Worm (Caenorhabditis elegans): Measurements from ENCODE around the gene F32D8.4.

F32D8.4 gene

ce11 chrV:10929511-10929910, 36.2 kb upstream of the F32D8.4 start, which contains the start of gene F58B4.3:
F58B4.3 (plus strand) TSS chrV:10929811.
- no peak for TF ChIP-seq pha-4 (tag; optimal IDR thresholded peaks at IDR 0.05)
- no peak for TF ChIP-seq pha-2 (tag; optimal IDR thresholded peaks at IDR 0.05)
- TF ChIP-seq nfya-1 (tag; optimal IDR thresholded peaks at IDR 0.05) = no peak
- TF ChIP-seq ceh-18 (tag; optimal IDR thresholded peaks at IDR 0.05) = no peak
- no peak for TF ChIP-seq elt-4 (tag; optimal IDR thresholded peaks at IDR 0.05)

- no peak for TF ChIP-seq lin-11 (tag; optimal IDR thresholded peaks at IDR 0.05)
- no peak for TF ChIP-seq lim-6 (tag; optimal IDR thresholded peaks at IDR 0.05)
- no peak for TF ChIP-seq nhr-232 (tag; optimal IDR thresholded peaks at IDR 0.05)
- no peak for TF ChIP-seq pax-1 (tag; optimal IDR thresholded peaks at IDR 0.05)
- TF ChIP-seq che-1 (tag; optimal IDR thresholded peaks at IDR 0.05) = no peak
- no peak for TF ChIP-seq sdc-2 (tag; optimal IDR thresholded peaks at IDR 0.05)
- TF ChIP-seq ahr-1 (tag; optimal IDR thresholded peaks at IDR 0.05) = no peak
- TF ChIP-seq K09A11.1 (tag; optimal IDR thresholded peaks at IDR 0.05; ENCODE audit: insufficient read depth) = no peak
- TF ChIP-seq hlh-15 (tag; optimal IDR thresholded peaks at IDR 0.05) = no peak
- TF ChIP-seq hlh-13 (GFP tag; optimal IDR thresholded peaks at IDR 0.05) = no peak
- TF ChIP-seq elt-4 (tag; optimal IDR thresholded peaks at IDR 0.05) = no peak
- TF ChIP-seq Y22D7AL.16 (tag; optimal IDR thresholded peaks at IDR 0.05) = no peak
- TF ChIP-seq zip-5 (tag; optimal IDR thresholded peaks at IDR 0.05) = no peak
- no peak for TF ChIP-seq ets-4 (tag; optimal IDR thresholded peaks at IDR 0.05)
- TF ChIP-seq mec-3 (tag; optimal IDR thresholded peaks at IDR 0.05; ENCODE audit: borderline replicate concordance) = no peak
- no peak for TF ChIP-seq ztf-16 (tag; optimal IDR thresholded peaks at IDR 0.05)
- no peak for TF ChIP-seq unc-42 (tag; optimal IDR thresholded peaks at IDR 0.05)
Observed at ce11 chrV:10925658-10926057, 32.3 kb upstream of the F32D8.4 start.

DNA sequence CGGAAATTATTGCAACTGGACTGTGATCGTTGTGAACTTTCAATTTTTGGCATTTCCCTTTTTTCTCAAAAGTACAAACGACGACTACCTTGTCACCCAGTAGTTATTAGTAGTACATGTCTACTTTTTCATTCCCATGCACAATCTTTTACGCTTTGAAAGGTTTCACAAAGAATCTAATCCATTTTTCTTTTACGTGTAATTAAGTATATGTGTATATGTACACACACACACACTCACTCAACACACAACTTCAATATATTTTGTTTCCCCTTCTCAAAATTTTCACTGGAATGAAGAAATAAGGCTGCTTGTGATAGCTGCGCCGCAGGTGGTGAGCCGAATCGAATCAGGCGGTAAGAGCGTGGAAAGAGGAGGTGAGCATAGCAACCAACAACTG, 31.4 kb upstream of the F32D8.4 start, which contains the start of gene F58B4.6:
TSS of gene F58B4.6 (plus strand) at position 301 of the 400 bp plus-strand sequence.
- TF ChIP-seq ama-1 (optimal IDR thresholded peaks at IDR 0.05) (no peak), pax-1 (tag; optimal IDR thresholded peaks at IDR 0.05) (no peak), pros-1 (tag; optimal IDR thresholded peaks at IDR 0.05) (no peak), ceh-45 (GFP tag; IDR thresholded peaks at IDR 0.05) (no peak), fkh-6 (tag; optimal IDR thresholded peaks at IDR 0.05) (no peak), ceh-48 (tag; optimal IDR thresholded peaks at IDR 0.05) (no peak), pha-2 (tag; optimal IDR thresholded peaks at IDR 0.05) (no peak), zip-5 (tag; optimal IDR thresholded peaks at IDR 0.05) (no peak), ztf-16 (tag; optimal IDR thresholded peaks at IDR 0.05) (no peak), ceh-2 (tag; optimal IDR thresholded peaks at IDR 0.05) (no peak)

DNA sequence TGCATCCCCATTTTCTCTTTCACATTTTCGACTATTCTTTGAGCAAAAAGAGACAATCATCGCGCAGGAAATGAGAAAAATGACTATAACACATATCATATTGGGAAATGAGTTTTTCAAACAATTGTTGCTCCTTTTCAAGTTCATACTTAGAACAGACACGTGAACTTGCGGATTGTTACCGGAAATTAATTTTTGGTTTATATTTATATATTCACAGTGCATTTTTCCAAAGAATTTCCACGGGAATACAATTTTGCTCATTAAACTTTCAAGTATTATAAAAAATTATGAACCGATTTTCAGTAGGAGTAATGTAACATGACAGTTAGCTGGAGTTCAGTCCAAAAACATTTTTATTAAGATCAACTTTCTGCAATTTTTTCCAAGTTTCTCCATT, 29.9 kb upstream of the F32D8.4 start, which contains the start of gene F58B4.7:
TSS of gene F58B4.7 (minus strand) at position 101 of the 400 bp plus-strand sequence.
- TF ChIP-seq ceh-18 (tag; optimal IDR thresholded peaks at IDR 0.05) (no peak), nfya-1 (tag; optimal IDR thresholded peaks at IDR 0.05) (no peak), eyg-1 (tag; optimal IDR thresholded peaks at IDR 0.05) (no peak), ceh-48 (tag; optimal IDR thresholded peaks at IDR 0.05) (no peak), hlh-13 (GFP tag; optimal IDR thresholded peaks at IDR 0.05) (no peak), ceh-22 (tag; optimal IDR thresholded peaks at IDR 0.05) (no peak), elt-2 (tag; optimal IDR thresholded peaks at IDR 0.05) (no peak), fkh-6 (tag; optimal IDR thresholded peaks at IDR 0.05) (no peak), pros-1 (tag; optimal IDR thresholded peaks at IDR 0.05) (no peak), mec-3 (tag; optimal IDR thresholded peaks at IDR 0.05; ENCODE audit: borderline replicate concordance) (no peak), pha-2 (tag; optimal IDR thresholded peaks at IDR 0.05) (no peak), fax-1 (tag; optimal IDR thresholded peaks at IDR 0.05) (no peak), ceh-31 (tag; optimal IDR thresholded peaks at IDR 0.05) (no peak), pha-4 (tag; optimal IDR thresholded peaks at IDR 0.05) (no peak), lim-6 (tag; optimal IDR thresholded peaks at IDR 0.05) (no peak), tbx-7 (tag; optimal IDR thresholded peaks at IDR 0.05) (no peak), hlh-15 (tag; optimal IDR thresholded peaks at IDR 0.05) (no peak), pat-9 (tag; optimal IDR thresholded peaks at IDR 0.05) (no peak)

- TF ChIP-seq ztf-16 (tag; optimal IDR thresholded peaks at IDR 0.05) (no peak), T23F11.4 (GFP tag; optimal IDR thresholded peaks at IDR 0.05) (no peak), odd-2 (tag; optimal IDR thresholded peaks at IDR 0.05) (no peak), lim-6 (tag; optimal IDR thresholded peaks at IDR 0.05) (no peak), elt-2 (tag; optimal IDR thresholded peaks at IDR 0.05) (no peak), tbx-2 (tag; optimal IDR thresholded peaks at IDR 0.05) (no peak), ceh-45 (GFP tag; IDR thresholded peaks at IDR 0.05) (no peak), unc-3 (GFP tag; conservative IDR thresholded peaks at IDR 0.05) (no peak), unc-3 (tag; optimal IDR thresholded peaks at IDR 0.05) (no peak), rnt-1 (tag; optimal IDR thresholded peaks at IDR 0.05) (no peak), ttx-3 (tag; optimal IDR thresholded peaks at IDR 0.05) (no peak), mec-3 (tag; optimal IDR thresholded peaks at IDR 0.05; ENCODE audit: borderline replicate concordance) (no peak), ceh-48 (tag; optimal IDR thresholded peaks at IDR 0.05) (no peak), pag-3 (tag; optimal IDR thresholded peaks at IDR 0.05; ENCODE audit: borderline replicate concordance) (no peak), sdc-2 (tag; optimal IDR thresholded peaks at IDR 0.05) (no peak), pat-9 (tag; optimal IDR thresholded peaks at IDR 0.05) (no peak), elt-4 (tag; optimal IDR thresholded peaks at IDR 0.05) (no peak), ceh-14 (tag; optimal IDR thresholded peaks at IDR 0.05) (no peak), F13H6.1 (tag; optimal IDR thresholded peaks at IDR 0.05) (no peak)
Observed at ce11 chrV:10921747-10922146, 28.4 kb upstream of the F32D8.4 start, which contains the start of gene nas-31. nas-31 (minus strand) TSS chrV:10921847.
